Worm (Caenorhabditis elegans) whole organism, L4/young adult: ENCODE results near the gene nphp-4.

Experiments used
- W03F9.2 ChIP-seq: fragments of 150-350 bp; optimal IDR thresholded peaks from 2 replicates; lab custom pipeline; 2014; ENCODE audit warnings: missing biosample characterization, missing genetic modification characterization
- dao-5 ChIP-seq: sonication (generic microtip); optimal IDR thresholded peaks from 2 replicates; lab custom pipeline; 2016; ENCODE audit warnings: missing genotype, missing genetic modification characterization, moderate library complexity, missing compliant biosample characterization
- him-1 ChIP-seq: sonication (generic microtip); optimal IDR thresholded peaks from 2 replicates; lab custom pipeline; 2016; ENCODE audit warnings: missing genotype, missing genetic modification reagents, missing genetic modification characterization, missing compliant biosample characterization

The nphp-4 gene

DNA sequence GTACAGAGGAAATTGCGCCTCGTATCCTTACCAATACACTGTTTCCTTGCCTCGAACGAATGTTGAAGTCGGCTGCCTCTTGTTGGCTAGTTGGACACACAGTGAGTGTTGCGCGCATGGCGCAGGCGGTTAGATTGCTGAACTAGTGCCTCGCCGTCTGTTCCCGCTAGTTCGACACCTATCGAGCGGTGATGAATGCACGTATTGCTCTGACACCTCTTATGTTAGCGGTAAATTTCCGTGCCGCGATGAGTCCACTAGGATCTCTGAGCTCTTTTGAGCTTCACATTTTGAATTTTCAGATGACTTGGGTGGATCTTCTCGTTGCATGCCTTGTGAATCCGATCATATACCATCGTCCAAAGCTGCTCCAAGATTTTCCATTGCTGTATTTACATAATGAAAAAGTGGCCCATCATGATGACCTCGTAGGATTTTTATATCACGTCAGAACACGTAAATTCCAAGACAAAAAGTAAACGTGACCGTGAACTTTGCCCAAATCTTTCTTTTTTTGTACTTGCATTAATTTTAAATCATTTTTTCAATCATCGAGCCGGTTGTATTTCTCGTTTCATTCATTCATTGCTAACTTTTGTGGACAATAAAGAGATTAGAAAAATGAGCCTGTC is 60.6 kb downstream of the nphp-4 start, which contains the start of gene F55A11.11:
Gene F55A11.11, plus strand, starts transcription at position 341 of the 632 bp plus-strand sequence.
- peak; percentile 82 for TF ChIP-seq dao-5 (tag; lab: Kevin White, UChicago)
- peak; percentile 78 for TF ChIP-seq W03F9.2
- peak; percentile 72 for TF ChIP-seq him-1 (tag; lab: Kevin White, UChicago)
